Fruit fly (Drosophila melanogaster) whole organism, prepupa: ENCODE measurements around the gene CG1951.

Experiments
- CG10631 ChIP-seq: fragments of 200-800 bp; sonication (Bioruptor generic); optimal IDR thresholded peaks from 2 replicates; lab custom pipeline; 2016; ENCODE audit warnings: missing biosample characterization, missing genetic modification characterization
- CG10669 ChIP-seq: fragments of 200-800 bp; sonication (Bioruptor generic); optimal IDR thresholded peaks from 3 replicates; lab custom pipeline; 2018; ENCODE audit warnings: missing biosample characterization, mild to moderate bottlenecking, missing genetic modification characterization, moderate library complexity
- CG11294 ChIP-seq: fragments of 200-800 bp; sonication (Bioruptor generic); IDR thresholded peaks from 2 replicates; pipeline ENCODE4 v1.3.6; 2022; ENCODE audit warnings: missing biosample characterization, missing genetic modification characterization
- CG11762 ChIP-seq: fragments of 200-800 bp; sonication (Bioruptor generic); optimal IDR thresholded peaks from 3 replicates; lab custom pipeline; 2016; ENCODE audit warnings: missing biosample characterization, missing genetic modification characterization; ENCODE audit not compliant: insufficient read depth
- CG15336 ChIP-seq: fragments of 200-800 bp; sonication (Bioruptor generic); IDR thresholded peaks from 2 replicates; pipeline ENCODE4 v1.3.6; 2022; ENCODE audit warnings: missing biosample characterization, missing genetic modification characterization
- CG1621 ChIP-seq: fragments of 200-800 bp; sonication (Bioruptor generic); optimal IDR thresholded peaks from 3 replicates; lab custom pipeline; 2018; ENCODE audit warnings: missing biosample characterization, mild to moderate bottlenecking, missing genetic modification characterization
- CG16779 ChIP-seq: fragments of 200-800 bp; sonication (Bioruptor generic); optimal IDR thresholded peaks from 3 replicates; lab custom pipeline; 2017; ENCODE audit warnings: missing biosample characterization, mild to moderate bottlenecking, missing genetic modification characterization
- CG3032 ChIP-seq: fragments of 200-800 bp; optimal IDR thresholded peaks from 2 replicates; lab custom pipeline; 2019; ENCODE audit warnings: missing biosample characterization, mild to moderate bottlenecking, missing genetic modification characterization, moderate library complexity
- CG31627 ChIP-seq: fragments of 200-800 bp; sonication (Bioruptor generic); optimal IDR thresholded peaks from 3 replicates; lab custom pipeline; 2016; ENCODE audit warnings: missing biosample characterization, missing genetic modification characterization
- CG34406 ChIP-seq: fragments of 200-800 bp; sonication (Bioruptor generic); optimal IDR thresholded peaks from 3 replicates; lab custom pipeline; 2016; ENCODE audit warnings: missing biosample characterization, missing genetic modification characterization
- CG4318 ChIP-seq: fragments of 200-800 bp; sonication (Bioruptor generic); optimal IDR thresholded peaks from 3 replicates; lab custom pipeline; 2017; ENCODE audit warnings: missing biosample characterization, mild to moderate bottlenecking, missing genetic modification characterization
- CG6276 ChIP-seq: fragments of 200-800 bp; sonication (Bioruptor generic); optimal IDR thresholded peaks from 2 replicates; lab custom pipeline; 2017; ENCODE audit warnings: missing biosample characterization, mild to moderate bottlenecking, missing genetic modification characterization
- CG6808 ChIP-seq: fragments of 200-800 bp; sonication (Bioruptor generic); optimal IDR thresholded peaks from 3 replicates; lab custom pipeline; 2017; ENCODE audit warnings: missing biosample characterization, missing genetic modification characterization, mild to moderate bottlenecking, moderate library complexity, missing genetic modification reagents
- CG7368 ChIP-seq: fragments of 200-800 bp; sonication (Bioruptor generic); optimal IDR thresholded peaks from 3 replicates; lab custom pipeline; 2016; ENCODE audit warnings: missing biosample characterization, missing genetic modification characterization
- CG8319 ChIP-seq: fragments of 200-800 bp; sonication (Bioruptor generic); optimal IDR thresholded peaks from 3 replicates; lab custom pipeline; 2016; ENCODE audit warnings: missing biosample characterization, missing genetic modification characterization
- CG8632 ChIP-seq: fragments of 200-800 bp; sonication (Bioruptor generic); optimal IDR thresholded peaks from 3 replicates; lab custom pipeline; 2016; ENCODE audit warnings: missing biosample characterization, missing genetic modification characterization
- CG9139 ChIP-seq: fragments of 200-800 bp; sonication (Bioruptor generic); optimal IDR thresholded peaks from 3 replicates; lab custom pipeline; 2017; ENCODE audit warnings: missing biosample characterization, mild to moderate bottlenecking, missing genetic modification characterization
- Eip75B ChIP-seq: fragments of 200-800 bp; sonication (Bioruptor generic); optimal IDR thresholded peaks from 3 replicates; lab custom pipeline; 2016; ENCODE audit warnings: missing biosample characterization, missing genetic modification characterization
- Eip78C ChIP-seq: fragments of 200-800 bp; sonication (Bioruptor generic); peaks from one replicate; lab custom pipeline; 2016; ENCODE audit warnings: missing biosample characterization, missing genetic modification characterization
- Eip93F ChIP-seq: fragments of 200-800 bp; sonication (Bioruptor generic); optimal IDR thresholded peaks from 2 replicates; lab custom pipeline; 2016; ENCODE audit warnings: missing biosample characterization, mild to moderate bottlenecking, missing genetic modification characterization
- Ets96B ChIP-seq: fragments of 200-800 bp; optimal IDR thresholded peaks from 2 replicates; lab custom pipeline; 2019; ENCODE audit warnings: missing biosample characterization, mild to moderate bottlenecking, missing genetic modification characterization, moderate library complexity
- Hr4 ChIP-seq: fragments of 200-800 bp; sonication (Bioruptor generic); optimal IDR thresholded peaks from 3 replicates; lab custom pipeline; 2016; ENCODE audit warnings: missing biosample characterization, missing genetic modification characterization
- Lpt ChIP-seq: fragments of 200-800 bp; sonication (Bioruptor generic); optimal IDR thresholded peaks from 3 replicates; lab custom pipeline; 2016; ENCODE audit warnings: missing biosample characterization, missing genetic modification characterization
- Met ChIP-seq: fragments of 200-800 bp; sonication (Bioruptor generic); optimal IDR thresholded peaks from 3 replicates; lab custom pipeline; 2016; ENCODE audit warnings: missing biosample characterization, missing genetic modification characterization
- OdsH ChIP-seq: fragments of 200-800 bp; sonication (Bioruptor generic); optimal IDR thresholded peaks from 3 replicates; lab custom pipeline; 2016; ENCODE audit warnings: missing biosample characterization, missing genetic modification characterization
- Smox ChIP-seq: fragments of 200-800 bp; sonication (Bioruptor generic); optimal IDR thresholded peaks from 3 replicates; lab custom pipeline; 2016; ENCODE audit warnings: missing biosample characterization, missing genetic modification characterization
- Sox102F ChIP-seq: fragments of 200-800 bp; sonication (Bioruptor generic); optimal IDR thresholded peaks from 2 replicates; lab custom pipeline; 2016; ENCODE audit warnings: missing biosample characterization, mild to moderate bottlenecking, missing genetic modification characterization
- Sox14 ChIP-seq: fragments of 200-800 bp; sonication (Bioruptor generic); optimal IDR thresholded peaks from 3 replicates; lab custom pipeline; 2016; ENCODE audit warnings: missing biosample characterization, missing genetic modification characterization
- achi ChIP-seq: fragments of 200-800 bp; sonication (Bioruptor generic); optimal IDR thresholded peaks from 3 replicates; lab custom pipeline; 2016; ENCODE audit warnings: missing biosample characterization, missing genetic modification characterization
- cyc ChIP-seq: fragments of 200-800 bp; sonication (Bioruptor generic); optimal IDR thresholded peaks from 3 replicates; lab custom pipeline; 2016; ENCODE audit warnings: missing biosample characterization, missing genetic modification characterization
- dac ChIP-seq: fragments of 200-800 bp; sonication (Bioruptor generic); optimal IDR thresholded peaks from 2 replicates; lab custom pipeline; 2017; ENCODE audit warnings: missing biosample characterization, mild to moderate bottlenecking, missing genetic modification characterization
- dsx ChIP-seq: fragments of 200-800 bp; optimal IDR thresholded peaks from 3 replicates; lab custom pipeline; 2019; ENCODE audit warnings: missing biosample characterization, mild to moderate bottlenecking, missing genetic modification characterization, moderate library complexity; ENCODE audit not compliant: poor library complexity, severe bottlenecking
- eg ChIP-seq: fragments of 200-800 bp; sonication (Bioruptor generic); IDR thresholded peaks from 3 replicates; pipeline ENCODE4 v1.3.6; 2022; ENCODE audit warnings: missing biosample characterization, missing genetic modification characterization
- esn ChIP-seq: fragments of 200-800 bp; sonication (Bioruptor generic); optimal IDR thresholded peaks from 2 replicates; lab custom pipeline; 2016; ENCODE audit warnings: missing biosample characterization, mild to moderate bottlenecking, missing genetic modification characterization, moderate library complexity
- fd59A ChIP-seq: fragments of 200-800 bp; sonication (Bioruptor generic); optimal IDR thresholded peaks from 2 replicates; lab custom pipeline; 2017; ENCODE audit warnings: missing biosample characterization, mild to moderate bottlenecking, missing genetic modification characterization, missing genetic modification reagents
- fd85E ChIP-seq: fragments of 200-800 bp; sonication (Bioruptor generic); optimal IDR thresholded peaks from 3 replicates; lab custom pipeline; 2016; ENCODE audit warnings: missing biosample characterization, missing genetic modification characterization
- lz ChIP-seq: fragments of 200-800 bp; sonication (Bioruptor generic); optimal IDR thresholded peaks from 3 replicates; lab custom pipeline; 2016; ENCODE audit warnings: missing biosample characterization, missing genetic modification characterization
- net ChIP-seq: fragments of 200-800 bp; sonication (Bioruptor generic); optimal IDR thresholded peaks from 3 replicates; lab custom pipeline; 2016; ENCODE audit warnings: missing biosample characterization, missing genetic modification characterization
- salr ChIP-seq, 2 experiments: fragments of 200-800 bp; sonication (Bioruptor generic); optimal IDR thresholded peaks; 3 replicates each; lab custom pipeline; 2016 to 2018; ENCODE audit warnings: missing biosample characterization in 2 of 2, missing genetic modification characterization in 2 of 2, mild to moderate bottlenecking in 1 of 2
- spab ChIP-seq: fragments of 200-800 bp; sonication (Bioruptor generic); optimal IDR thresholded peaks from 2 replicates; lab custom pipeline; 2017; ENCODE audit warnings: missing biosample characterization, mild to moderate bottlenecking, missing genetic modification characterization, missing genetic modification reagents
- ss ChIP-seq, 2 experiments: fragments of 200-800 bp; sonication (Bioruptor generic); optimal IDR thresholded peaks; 2 replicates in 1 of 2; 3 replicates in 1 of 2; lab custom pipeline; 2017 to 2018; ENCODE audit warnings: mild to moderate bottlenecking in 2 of 2, missing biosample characterization in 2 of 2, missing genetic modification characterization in 2 of 2, moderate library complexity in 1 of 2
- svp ChIP-seq: fragments of 200-800 bp; sonication (Bioruptor generic); peaks from one replicate; lab custom pipeline; 2016; ENCODE audit warnings: missing biosample characterization, missing genetic modification characterization
- topi ChIP-seq: fragments of 200-800 bp; sonication (Bioruptor generic); optimal IDR thresholded peaks from 3 replicates; lab custom pipeline; 2016; ENCODE audit warnings: missing biosample characterization, missing genetic modification characterization
- vri ChIP-seq: fragments of 200-800 bp; sonication (Bioruptor generic); optimal IDR thresholded peaks from 3 replicates; lab custom pipeline; 2016; ENCODE audit warnings: missing biosample characterization, mild to moderate bottlenecking, missing genetic modification characterization

CG1951 gene

dm6 chr3R:29004884-29005621 lies 22.0 kb upstream of the CG1951 start (continued):
- TF ChIP-seq lz (peak; percentile 45), Met (GFP tag; lab: Kevin White, UChicago) (peak; percentile 27), CG1621 (tag; lab: Kevin White, UChicago) (peak; percentile 16), CG10669 (GFP tag; lab: Kevin White, UChicago) (peak; percentile 53), fd59A (GFP tag; lab: Kevin White, UChicago) (peak; percentile 2), CG9139 (GFP tag; lab: Kevin White, UChicago) (no peak), Eip93F (GFP tag; lab: Kevin White, UChicago) (no peak), Eip75B (peak; percentile 44), Smox (GFP tag; lab: Kevin White, UChicago) (peak; percentile 46), CG31627 (GFP tag; lab: Kevin White, UChicago) (peak; percentile 52), esn (GFP tag; lab: Kevin White, UChicago) (peak; percentile 52), CG4318 (GFP tag; lab: Kevin White, UChicago) (peak; percentile 18), Sox102F (GFP tag; lab: Kevin White, UChicago) (peak; percentile 43), CG6276 (GFP tag; lab: Kevin White, UChicago) (peak; percentile 24), cyc (peak; percentile 34), Hr4 (peak; percentile 63), Sox14 (GFP tag; lab: Kevin White, UChicago) (peak; percentile 42), svp (GFP tag; lab: Kevin White, UChicago) (peak; percentile 61), net (GFP tag; lab: Kevin White, UChicago) (peak; percentile 22), CG8632 (GFP tag; lab: Kevin White, UChicago) (peak; percentile 10), CG11762 (GFP tag; lab: Kevin White, UChicago) (no peak), CG16779 (no peak), CG15336 (GFP tag; lab: Robert Waterston, UW) (peak; percentile 57; the same call in 1 of the 2 replicates), fd85E (GFP tag; lab: Kevin White, UChicago) (no peak), Lpt (GFP tag; lab: Kevin White, UChicago) (peak; percentile 0), vri (GFP tag; lab: Kevin White, UChicago) (no peak), CG8319 (GFP tag; lab: Kevin White, UChicago) (peak; percentile 9), CG34406 (GFP tag; lab: Kevin White, UChicago) (peak; percentile 16)
- TF ChIP-seq, all 60 proteins: peak for 46

dm6 chr3R:29005622-29006018 lies 21.4 kb upstream of the CG1951 start:
- TF ChIP-seq Hr4 = no peak
- TF ChIP-seq CG11294 (GFP tag; lab: Robert Waterston, UW) = no peak
- TF ChIP-seq cyc = no peak
- TF ChIP-seq CG6276 (GFP tag; lab: Kevin White, UChicago) = no peak
- no peak for TF ChIP-seq CG3032
- no peak for TF ChIP-seq topi
- TF ChIP-seq CG8319 (GFP tag; lab: Kevin White, UChicago) = no peak
- TF ChIP-seq CG6808 (GFP tag; lab: Kevin White, UChicago) = no peak
- TF ChIP-seq CG31627 (GFP tag; lab: Kevin White, UChicago) = no peak
- no peak for TF ChIP-seq fd85E (GFP tag; lab: Kevin White, UChicago)
- TF ChIP-seq CG10631 (GFP tag; lab: Kevin White, UChicago) = no peak
- TF ChIP-seq Smox (GFP tag; lab: Kevin White, UChicago) = no peak
- TF ChIP-seq achi = no peak
- TF ChIP-seq, all 60 proteins: peak for 0

dm6 chr3R:29011144-29011543 lies 15.9 kb upstream of the CG1951 start:
- TF ChIP-seq Sox102F (GFP tag; lab: Kevin White, UChicago) = no peak
- no peak for TF ChIP-seq CG31627 (GFP tag; lab: Kevin White, UChicago)
- peak; percentile 46 for TF ChIP-seq dsx (GFP tag; lab: Kevin White, UChicago)
- TF ChIP-seq vri (GFP tag; lab: Kevin White, UChicago) = no peak
- TF ChIP-seq fd59A (GFP tag; lab: Kevin White, UChicago) = peak; percentile 45
- TF ChIP-seq CG34406 (GFP tag; lab: Kevin White, UChicago) = no peak
- peak; percentile 24 for TF ChIP-seq CG10631 (GFP tag; lab: Kevin White, UChicago)
- TF ChIP-seq CG6808 (GFP tag; lab: Kevin White, UChicago) = peak; percentile 47
- TF ChIP-seq CG10669 (GFP tag; lab: Kevin White, UChicago) = peak; percentile 47
- TF ChIP-seq OdsH (GFP tag; lab: Kevin White, UChicago) = peak; percentile 15
- TF ChIP-seq ss (GFP tag; optimal IDR thresholded peaks at IDR 0.05; lab: Kevin White, UChicago) = peak; percentile 10 to 63
- TF ChIP-seq salr (GFP tag; optimal IDR thresholded peaks at IDR 0.05; lab: Kevin White, UChicago) = peak in 1 of 2 experiments; percentile 5
- no peak for TF ChIP-seq CG7368
- peak; percentile 51 for TF ChIP-seq CG3032
- no peak for TF ChIP-seq Met (GFP tag; lab: Kevin White, UChicago)
- no peak for TF ChIP-seq Eip75B
- no peak for TF ChIP-seq CG9139 (GFP tag; lab: Kevin White, UChicago)
- no peak for TF ChIP-seq dac
- TF ChIP-seq eg (GFP tag; lab: Robert Waterston, UW) = no peak
- TF ChIP-seq Ets96B = peak; percentile 56
- TF ChIP-seq achi = peak; percentile 1
- TF ChIP-seq Eip78C (GFP tag; lab: Kevin White, UChicago) = peak; percentile 88
- TF ChIP-seq spab (GFP tag; lab: Kevin White, UChicago) = peak; percentile 32
